1 fruit fly cellular context compared by ENCODE assay signal in genomic region chr3L:6797395-6798006, dm6.
TF ChIP-seq lines count a peak whose summit lies in the region.

No protein-coding gene starts in this region.

TF ChIP-seq in whole organism, embryonic, 481 proteins besides CTCF, POLR2A, EP300 and RAD21 (continued from another document and continues in another):
- TF ChIP-seq slbo (GFP tag; IDR thresholded peaks at IDR 0.05; lab: Robert Waterston, UW), result peak; percentile 48
- no peak for TF ChIP-seq PHDP (tag; optimal IDR thresholded peaks at IDR 0.05; lab: Kevin White, UChicago)
- TF ChIP-seq Rfx (GFP tag; IDR thresholded peaks at IDR 0.05; lab: Robert Waterston, UW), result no peak; the same call in 1 of the 2 replicates
- TF ChIP-seq CG9876 (GFP tag; optimal IDR thresholded peaks at IDR 0.05; lab: Kevin White, UChicago), result no peak
- no peak for TF ChIP-seq hth (optimal IDR thresholded peaks at IDR 0.05; lab: Kevin White, UChicago)
- no peak for TF ChIP-seq HmgD (GFP tag; optimal IDR thresholded peaks at IDR 0.05; lab: Kevin White, UChicago)
- no peak for TF ChIP-seq nau (GFP tag; optimal IDR thresholded peaks at IDR 0.05; lab: Kevin White, UChicago)
- TF ChIP-seq CG10274 (GFP tag; optimal IDR thresholded peaks at IDR 0.05; lab: Kevin White, UChicago), result no peak
- no peak for TF ChIP-seq prd (optimal IDR thresholded peaks at IDR 0.05; lab: Kevin White, UChicago)
- peak; percentile 47; the same call in 2 of the 3 replicates for TF ChIP-seq prd (GFP tag; IDR thresholded peaks at IDR 0.05; lab: Robert Waterston, UW)
- TF ChIP-seq CG2202 (tag; optimal IDR thresholded peaks at IDR 0.05; lab: Kevin White, UChicago), result no peak
- TF ChIP-seq vvl (GFP tag; IDR thresholded peaks at IDR 0.05; lab: Robert Waterston, UW), result peak; percentile 60
- no peak for TF ChIP-seq Eip74EF (GFP tag; optimal IDR thresholded peaks at IDR 0.05; lab: Kevin White, UChicago)
- no peak for TF ChIP-seq CG6791 (GFP tag; IDR thresholded peaks at IDR 0.05; lab: Robert Waterston, UW; ENCODE audit: partially characterized antibody)
- no peak for TF ChIP-seq gfzf (GFP tag; optimal IDR thresholded peaks at IDR 0.05; lab: Kevin White, UChicago)
- no peak for TF ChIP-seq CG7987 (GFP tag; optimal IDR thresholded peaks at IDR 0.05; lab: Kevin White, UChicago)
- TF ChIP-seq Tbp (GFP tag; optimal IDR thresholded peaks at IDR 0.05; lab: Kevin White, UChicago), result no peak
- TF ChIP-seq unc-4 (GFP tag; IDR thresholded peaks at IDR 0.05; lab: Robert Waterston, UW; ENCODE audit: partially characterized antibody), result no peak
- TF ChIP-seq bigmax (GFP tag; optimal IDR thresholded peaks at IDR 0.05; lab: Kevin White, UChicago), result no peak
- no peak for TF ChIP-seq jigr1 (GFP tag; IDR thresholded peaks at IDR 0.05; lab: Robert Waterston, UW)
- no peak for TF ChIP-seq Mrtf (GFP tag; IDR thresholded peaks at IDR 0.05; lab: Robert Waterston, UW)
- TF ChIP-seq psq (GFP tag; optimal IDR thresholded peaks at IDR 0.05; lab: Kevin White, UChicago), result no peak
- TF ChIP-seq CG14667 (GFP tag; IDR thresholded peaks at IDR 0.05; lab: Robert Waterston, UW), result no peak
- TF ChIP-seq sna (GFP tag; IDR thresholded peaks at IDR 0.05; lab: Robert Waterston, UW; ENCODE audit: partially characterized antibody), result no peak
- no peak for TF ChIP-seq tio (GFP tag; optimal IDR thresholded peaks at IDR 0.05; lab: Kevin White, UChicago)
- no peak for TF ChIP-seq ac (GFP tag; optimal IDR thresholded peaks at IDR 0.05; lab: Kevin White, UChicago)
- TF ChIP-seq CG8924 (tag; optimal IDR thresholded peaks at IDR 0.05; lab: Kevin White, UChicago), result peak; percentile 28
- no peak for TF ChIP-seq sr (GFP tag; IDR thresholded peaks at IDR 0.05; lab: Robert Waterston, UW)
- TF ChIP-seq CG7271 (tag; optimal IDR thresholded peaks at IDR 0.05; lab: Kevin White, UChicago), result no peak
- no peak for TF ChIP-seq Kr (GFP tag; optimal IDR thresholded peaks at IDR 0.05; lab: Kevin White, UChicago)
- TF ChIP-seq stwl (tag; optimal IDR thresholded peaks at IDR 0.05; lab: Kevin White, UChicago), result no peak
- no peak for TF ChIP-seq Ets97D (GFP tag; optimal IDR thresholded peaks at IDR 0.05; lab: Kevin White, UChicago)
- TF ChIP-seq CG15696 (tag; optimal IDR thresholded peaks at IDR 0.05; lab: Kevin White, UChicago), result no peak
- no peak for TF ChIP-seq lab (GFP tag; optimal IDR thresholded peaks at IDR 0.05; lab: Kevin White, UChicago)
- no peak for TF ChIP-seq repo (GFP tag; optimal IDR thresholded peaks at IDR 0.05; lab: Kevin White, UChicago)
- TF ChIP-seq CG8089 (GFP tag; optimal IDR thresholded peaks at IDR 0.05; lab: Kevin White, UChicago), result no peak
- no peak for TF ChIP-seq CG1603 (tag; optimal IDR thresholded peaks at IDR 0.05; lab: Kevin White, UChicago)
- TF ChIP-seq ATbp (GFP tag; optimal IDR thresholded peaks at IDR 0.05; lab: Kevin White, UChicago), result peak; percentile 6
- TF ChIP-seq wor (GFP tag; IDR thresholded peaks at IDR 0.05; lab: Robert Waterston, UW), result no peak
- TF ChIP-seq emc (GFP tag; optimal IDR thresholded peaks at IDR 0.05; lab: Kevin White, UChicago), result no peak
- TF ChIP-seq CG6272 (GFP tag; IDR thresholded peaks at IDR 0.05; lab: Robert Waterston, UW), result no peak
- peak; percentile 25 for TF ChIP-seq CG4424 (GFP tag; optimal IDR thresholded peaks at IDR 0.05; lab: Kevin White, UChicago)
- peak; percentile 47 for TF ChIP-seq bcd (GFP tag; optimal IDR thresholded peaks at IDR 0.05; lab: Kevin White, UChicago)
- TF ChIP-seq CG5245 (GFP tag; optimal IDR thresholded peaks at IDR 0.05; lab: Kevin White, UChicago), result no peak
- TF ChIP-seq CG4360 (GFP tag; IDR thresholded peaks at IDR 0.05; lab: Robert Waterston, UW), result no peak
- no peak for TF ChIP-seq CG31365 (tag; optimal IDR thresholded peaks at IDR 0.05; lab: Kevin White, UChicago)
- TF ChIP-seq oc (tag; optimal IDR thresholded peaks at IDR 0.05; lab: Kevin White, UChicago), result no peak
- no peak for TF ChIP-seq CG15073 (GFP tag; optimal IDR thresholded peaks at IDR 0.05; lab: Kevin White, UChicago)
- no peak for TF ChIP-seq ems (GFP tag; optimal IDR thresholded peaks at IDR 0.05; lab: Kevin White, UChicago)
- TF ChIP-seq CG34224 (GFP tag; IDR thresholded peaks at IDR 0.05; lab: Robert Waterston, UW; ENCODE audit: partially characterized antibody), result no peak
- no peak for TF ChIP-seq Sin3A (optimal IDR thresholded peaks at IDR 0.05; lab: Kevin White, UChicago)
- no peak for TF ChIP-seq odd (GFP tag; optimal IDR thresholded peaks at IDR 0.05; lab: Kevin White, UChicago)
- TF ChIP-seq CG13123 (GFP tag; optimal IDR thresholded peaks at IDR 0.05; lab: Kevin White, UChicago), result no peak
- TF ChIP-seq CG6175 (GFP tag; IDR thresholded peaks at IDR 0.05; lab: Robert Waterston, UW), result no peak
- no peak for TF ChIP-seq vnd (GFP tag; IDR thresholded peaks at IDR 0.05; lab: Robert Waterston, UW; ENCODE audit: partially characterized antibody)
- peak; percentile 0 for TF ChIP-seq CG13775 (GFP tag; optimal IDR thresholded peaks at IDR 0.05; lab: Kevin White, UChicago)
- no peak for TF ChIP-seq HLH4C (GFP tag; IDR thresholded peaks at IDR 0.05; lab: Robert Waterston, UW; ENCODE audit: partially characterized antibody)
- no peak for TF ChIP-seq CG8478 (optimal IDR thresholded peaks at IDR 0.05; lab: Kevin White, UChicago)
- TF ChIP-seq Lim3 (GFP tag; IDR thresholded peaks at IDR 0.05; lab: Robert Waterston, UW), result no peak
- no peak for TF ChIP-seq pnt (GFP tag; optimal IDR thresholded peaks at IDR 0.05; lab: Kevin White, UChicago)
- TF ChIP-seq CG1647 (GFP tag; optimal IDR thresholded peaks at IDR 0.05; lab: Kevin White, UChicago), result no peak
- no peak for TF ChIP-seq vfl (GFP tag; optimal IDR thresholded peaks at IDR 0.05; lab: Kevin White, UChicago)
- TF ChIP-seq rib (GFP tag; IDR thresholded peaks at IDR 0.05; lab: Robert Waterston, UW), result no peak
- TF ChIP-seq Rx (GFP tag; IDR thresholded peaks at IDR 0.05; lab: Robert Waterston, UW), result no peak
- TF ChIP-seq fd96Cb (tag; optimal IDR thresholded peaks at IDR 0.05; lab: Kevin White, UChicago), result peak; percentile 39
- no peak for TF ChIP-seq Stat92E (GFP tag; optimal IDR thresholded peaks at IDR 0.05; lab: Kevin White, UChicago)
- TF ChIP-seq CG34376 (GFP tag; optimal IDR thresholded peaks at IDR 0.05; lab: Kevin White, UChicago), result no peak
- no peak for TF ChIP-seq peb (GFP tag; IDR thresholded peaks at IDR 0.05; lab: Robert Waterston, UW)
- TF ChIP-seq CG3995 (GFP tag; optimal IDR thresholded peaks at IDR 0.05; lab: Kevin White, UChicago), result no peak
- TF ChIP-seq pzg (GFP tag; optimal IDR thresholded peaks at IDR 0.05; lab: Kevin White, UChicago), result no peak
- TF ChIP-seq salm (tag; optimal IDR thresholded peaks at IDR 0.05; lab: Kevin White, UChicago), result no peak
- no peak for TF ChIP-seq CG8359 (GFP tag; optimal IDR thresholded peaks at IDR 0.05; lab: Kevin White, UChicago; ENCODE audit: borderline replicate concordance)
- TF ChIP-seq Hmx (GFP tag; optimal IDR thresholded peaks at IDR 0.05; lab: Kevin White, UChicago), result no peak
- TF ChIP-seq B-H1 (GFP tag; IDR thresholded peaks at IDR 0.05; lab: Robert Waterston, UW), result no peak
- no peak for TF ChIP-seq grn (GFP tag; optimal IDR thresholded peaks at IDR 0.05; lab: Kevin White, UChicago)
- no peak for TF ChIP-seq hbn (GFP tag; IDR thresholded peaks at IDR 0.05; lab: Robert Waterston, UW; ENCODE audit: partially characterized antibody)
- no peak for TF ChIP-seq wdn (GFP tag; IDR thresholded peaks at IDR 0.05; lab: Robert Waterston, UW)
- TF ChIP-seq CG9797 (GFP tag; optimal IDR thresholded peaks at IDR 0.05; lab: Kevin White, UChicago), result no peak
- TF ChIP-seq klu (GFP tag; IDR thresholded peaks at IDR 0.05; lab: Robert Waterston, UW), result no peak
- peak; percentile 32; the same call in 1 of the 3 replicates for TF ChIP-seq Opbp (GFP tag; IDR thresholded peaks at IDR 0.05; lab: Robert Waterston, UW; ENCODE audit: partially characterized antibody)
- peak in 1 of 2 experiments; percentile 38 for TF ChIP-seq Hr51 (GFP tag; optimal IDR thresholded peaks at IDR 0.05; lab: Kevin White, UChicago)
- TF ChIP-seq CG30020 (tag; optimal IDR thresholded peaks at IDR 0.05; lab: Kevin White, UChicago), result no peak
- TF ChIP-seq CG4707 (GFP tag; optimal IDR thresholded peaks at IDR 0.05; lab: Kevin White, UChicago), result no peak
- TF ChIP-seq Hand (GFP tag; optimal IDR thresholded peaks at IDR 0.05; lab: Kevin White, UChicago), result no peak
- no peak for TF ChIP-seq CG33213 (GFP tag; optimal IDR thresholded peaks at IDR 0.05; lab: Kevin White, UChicago)
- no peak for TF ChIP-seq dati (GFP tag; IDR thresholded peaks at IDR 0.05; lab: Robert Waterston, UW)
- peak; percentile 9 for TF ChIP-seq CG11723 (GFP tag; optimal IDR thresholded peaks at IDR 0.05; lab: Kevin White, UChicago)
- no peak for TF ChIP-seq CG3065 (GFP tag; optimal IDR thresholded peaks at IDR 0.05; lab: Kevin White, UChicago)
- TF ChIP-seq CG18619 (GFP tag; optimal IDR thresholded peaks at IDR 0.05; lab: Kevin White, UChicago), result no peak
- TF ChIP-seq Hmr (GFP tag; optimal IDR thresholded peaks at IDR 0.05; lab: Kevin White, UChicago), result peak; percentile 8
- TF ChIP-seq Ssrp (tag; optimal IDR thresholded peaks at IDR 0.05; lab: Kevin White, UChicago), result peak; percentile 36
- no peak for TF ChIP-seq tup (GFP tag; optimal IDR thresholded peaks at IDR 0.05; lab: Kevin White, UChicago)
- no peak for TF ChIP-seq ham (GFP tag; IDR thresholded peaks at IDR 0.05; lab: Robert Waterston, UW)
- TF ChIP-seq CG8388 (GFP tag; optimal IDR thresholded peaks at IDR 0.05; lab: Kevin White, UChicago), result no peak
- no peak for TF ChIP-seq usp (GFP tag; optimal IDR thresholded peaks at IDR 0.05; lab: Kevin White, UChicago)
- TF ChIP-seq CG14710 (tag; optimal IDR thresholded peaks at IDR 0.05; lab: Kevin White, UChicago), result peak; percentile 33
- no peak for TF ChIP-seq CG6765 (GFP tag; optimal IDR thresholded peaks at IDR 0.05; lab: Kevin White, UChicago)
- TF ChIP-seq CG17829 (tag; optimal IDR thresholded peaks at IDR 0.05; lab: Kevin White, UChicago), result peak; percentile 33
- TF ChIP-seq CG8290 (GFP tag; optimal IDR thresholded peaks at IDR 0.05; lab: Kevin White, UChicago), result no peak
- no peak for TF ChIP-seq CG8290 (tag; optimal IDR thresholded peaks at IDR 0.05; lab: Kevin White, UChicago)
- no peak for TF ChIP-seq C15 (GFP tag; IDR thresholded peaks at IDR 0.05; lab: Robert Waterston, UW)
- peak; percentile 34 for TF ChIP-seq Blimp-1 (GFP tag; optimal IDR thresholded peaks at IDR 0.05; lab: Kevin White, UChicago)
- no peak for TF ChIP-seq CG6254 (GFP tag; optimal IDR thresholded peaks at IDR 0.05; lab: Kevin White, UChicago)
- TF ChIP-seq CG2116 (GFP tag; optimal IDR thresholded peaks at IDR 0.05; lab: Kevin White, UChicago), result no peak
- no peak for TF ChIP-seq br (optimal IDR thresholded peaks at IDR 0.05; lab: Kevin White, UChicago)
- no peak for TF ChIP-seq Optix (GFP tag; IDR thresholded peaks at IDR 0.05; lab: Robert Waterston, UW)
- no peak for TF ChIP-seq cwo (GFP tag; optimal IDR thresholded peaks at IDR 0.05; lab: Kevin White, UChicago)
- no peak for TF ChIP-seq ara (GFP tag; IDR thresholded peaks at IDR 0.05; lab: Robert Waterston, UW)
- TF ChIP-seq BtbVII (GFP tag; optimal IDR thresholded peaks at IDR 0.05; lab: Kevin White, UChicago), result no peak
- TF ChIP-seq CG30431 (GFP tag; optimal IDR thresholded peaks at IDR 0.05; lab: Kevin White, UChicago), result peak; percentile 14
- peak; percentile 59; the same call in 2 of the 3 replicates for TF ChIP-seq CG17361 (GFP tag; IDR thresholded peaks at IDR 0.05; lab: Robert Waterston, UW)
- TF ChIP-seq Antp (GFP tag; optimal IDR thresholded peaks at IDR 0.05; lab: Kevin White, UChicago), result no peak
- TF ChIP-seq CG7786 (GFP tag; optimal IDR thresholded peaks at IDR 0.05; lab: Kevin White, UChicago), result no peak
- no peak for TF ChIP-seq CG12071 (GFP tag; optimal IDR thresholded peaks at IDR 0.05; lab: Kevin White, UChicago)
- TF ChIP-seq CG15479 (GFP tag; optimal IDR thresholded peaks at IDR 0.05; lab: Kevin White, UChicago), result no peak
- TF ChIP-seq corto (GFP tag; optimal IDR thresholded peaks at IDR 0.05; lab: Kevin White, UChicago), result no peak
- TF ChIP-seq CoRest (tag; optimal IDR thresholded peaks at IDR 0.05; lab: Kevin White, UChicago), result peak; percentile 55
- TF ChIP-seq ssp (GFP tag; IDR thresholded peaks at IDR 0.05; lab: Robert Waterston, UW), result no peak
- TF ChIP-seq da (GFP tag; optimal IDR thresholded peaks at IDR 0.05; lab: Kevin White, UChicago), result no peak
- TF ChIP-seq Fer2 (tag; optimal IDR thresholded peaks at IDR 0.05; lab: Kevin White, UChicago), result no peak
- TF ChIP-seq Pdp1 (GFP tag; optimal IDR thresholded peaks at IDR 0.05; lab: Kevin White, UChicago), result no peak
- no peak for TF ChIP-seq CG8944 (GFP tag; optimal IDR thresholded peaks at IDR 0.05; lab: Kevin White, UChicago)
- no peak for TF ChIP-seq Vsx1 (GFP tag; optimal IDR thresholded peaks at IDR 0.05; lab: Kevin White, UChicago)
- no peak for TF ChIP-seq kay (GFP tag; optimal IDR thresholded peaks at IDR 0.05; lab: Kevin White, UChicago)
- no peak for TF ChIP-seq CG18011 (GFP tag; optimal IDR thresholded peaks at IDR 0.05; lab: Kevin White, UChicago)
- TF ChIP-seq Poxn (GFP tag; IDR thresholded peaks at IDR 0.05; lab: Robert Waterston, UW), result no peak
- TF ChIP-seq p53 (GFP tag; optimal IDR thresholded peaks at IDR 0.05; lab: Kevin White, UChicago), result no peak
- no peak for TF ChIP-seq CG5953 (GFP tag; IDR thresholded peaks at IDR 0.05; lab: Robert Waterston, UW)
- TF ChIP-seq row (GFP tag; IDR thresholded peaks at IDR 0.05; lab: Robert Waterston, UW), result peak; percentile 49
- TF ChIP-seq bbx (GFP tag; IDR thresholded peaks at IDR 0.05; lab: Robert Waterston, UW; ENCODE audit: partially characterized antibody), result no peak
- no peak for TF ChIP-seq schlank (tag; optimal IDR thresholded peaks at IDR 0.05; lab: Kevin White, UChicago)
- TF ChIP-seq CG11247 (GFP tag; IDR thresholded peaks at IDR 0.05; lab: Robert Waterston, UW), result no peak
- TF ChIP-seq CG13296 (GFP tag; optimal IDR thresholded peaks at IDR 0.05; lab: Kevin White, UChicago), result no peak
- TF ChIP-seq CG4820 (GFP tag; optimal IDR thresholded peaks at IDR 0.05; lab: Kevin White, UChicago), result peak; percentile 11
- TF ChIP-seq NC2β (GFP tag; optimal IDR thresholded peaks at IDR 0.05; lab: Kevin White, UChicago), result no peak
- TF ChIP-seq CG17385 (GFP tag; optimal IDR thresholded peaks at IDR 0.05; lab: Kevin White, UChicago), result peak; percentile 1
- no peak for TF ChIP-seq twi (tag; optimal IDR thresholded peaks at IDR 0.05; lab: Kevin White, UChicago)
- TF ChIP-seq Bteb2 (GFP tag; optimal IDR thresholded peaks at IDR 0.05; lab: Kevin White, UChicago), result no peak
- no peak for TF ChIP-seq Hr78 (GFP tag; optimal IDR thresholded peaks at IDR 0.05; lab: Kevin White, UChicago)
- TF ChIP-seq Hsf (GFP tag; optimal IDR thresholded peaks at IDR 0.05; lab: Kevin White, UChicago), result no peak
